Fruit fly (Drosophila melanogaster): ENCODE data around the gene CG10336.

Gene CG10336

dm6 chr2L:18676948-18677820, 12.1 kb upstream of the CG10336 start, which contains the start of the genes Mst36Fa and CG31751 (continued):
- TF ChIP-seq Rx (GFP tag; IDR thresholded peaks at IDR 0.05) (no peak), croc (GFP tag; conservative IDR thresholded peaks at IDR 0.05) (no peak), ase (GFP tag; IDR thresholded peaks at IDR 0.05) (peak; percentile 47; the same call in 1 of the 3 replicates), CG6683 (GFP tag; optimal IDR thresholded peaks at IDR 0.05) (peak; percentile 84), CG1233 (GFP tag; optimal IDR thresholded peaks at IDR 0.05) (peak; percentile 87), yki (optimal IDR thresholded peaks at IDR 0.05) (no peak), CG1603 (tag; optimal IDR thresholded peaks at IDR 0.05) (peak; percentile 53), CG11695 (GFP tag; IDR thresholded peaks at IDR 0.05) (peak; percentile 71), chinmo (GFP tag; IDR thresholded peaks at IDR 0.05; ENCODE audit: partially characterized antibody) (peak; percentile 80; the same call in 2 of the 4 replicates), CG3847 (GFP tag; IDR thresholded peaks at IDR 0.05) (peak; percentile 28; the same call in 1 of the 2 replicates), slbo (GFP tag; IDR thresholded peaks at IDR 0.05) (peak; percentile 45), CG11723 (GFP tag; optimal IDR thresholded peaks at IDR 0.05) (peak; percentile 86), CG34224 (GFP tag; IDR thresholded peaks at IDR 0.05; ENCODE audit: partially characterized antibody) (peak; percentile 34; the same call in 2 of the 3 replicates), CG10565 (GFP tag; optimal IDR thresholded peaks at IDR 0.05) (no peak), Chrac-16 (GFP tag; optimal IDR thresholded peaks at IDR 0.05) (no peak), Hr3 (GFP tag; optimal IDR thresholded peaks at IDR 0.05) (peak; percentile 52), pfk (GFP tag; optimal IDR thresholded peaks at IDR 0.05) (peak; percentile 53), row (GFP tag; IDR thresholded peaks at IDR 0.05) (peak; percentile 42; the same call in 1 of the 3 replicates), jigr1 (GFP tag; IDR thresholded peaks at IDR 0.05) (no peak), Hand (GFP tag; optimal IDR thresholded peaks at IDR 0.05) (peak; percentile 61), CG1024 (GFP tag; IDR thresholded peaks at IDR 0.05) (peak; percentile 63; the same call in 1 of the 2 replicates), CG6854 (GFP tag; optimal IDR thresholded peaks at IDR 0.05) (peak; percentile 89), CG17912 (GFP tag; optimal IDR thresholded peaks at IDR 0.05) (peak; percentile 76), CG9797 (GFP tag; optimal IDR thresholded peaks at IDR 0.05) (peak; percentile 33), CG12071 (GFP tag; optimal IDR thresholded peaks at IDR 0.05) (peak; percentile 93), Bgb (GFP tag; IDR thresholded peaks at IDR 0.05; ENCODE audit: partially characterized antibody) (no peak), ci (GFP tag; IDR thresholded peaks at IDR 0.05) (peak; percentile 83), gro (GFP tag; optimal IDR thresholded peaks at IDR 0.05) (peak; percentile 57), CG13894 (tag; optimal IDR thresholded peaks at IDR 0.05) (peak; percentile 68), CG12236 (GFP tag; optimal IDR thresholded peaks at IDR 0.05) (peak; percentile 83), ara (GFP tag; IDR thresholded peaks at IDR 0.05) (peak; percentile 19; the same call in 1 of the 2 replicates), knrl (GFP tag; IDR thresholded peaks at IDR 0.05; ENCODE audit: partially characterized antibody) (0 out of 3 replicates have a peak, but pooled peaks have one; percentile 39), Hr51 (GFP tag; optimal IDR thresholded peaks at IDR 0.05) (peak; percentile 43 to 75), CG7963 (GFP tag; IDR thresholded peaks at IDR 0.05; ENCODE audit: partially characterized antibody) (no peak), ap (GFP tag; IDR thresholded peaks at IDR 0.05) (no peak), CG4328 (GFP tag; optimal IDR thresholded peaks at IDR 0.05) (peak; percentile 84), unc-4 (GFP tag; IDR thresholded peaks at IDR 0.05; ENCODE audit: partially characterized antibody) (no peak), Xbp1 (GFP tag; optimal IDR thresholded peaks at IDR 0.05) (peak; percentile 27), CG13123 (GFP tag; optimal IDR thresholded peaks at IDR 0.05) (peak; percentile 79), Pdp1 (GFP tag; optimal IDR thresholded peaks at IDR 0.05) (peak in 1 of 2 experiments; percentile 67), CG12104 (GFP tag; optimal IDR thresholded peaks at IDR 0.05) (peak; percentile 73), CG2889 (GFP tag; IDR thresholded peaks at IDR 0.05) (no peak), fd102C (GFP tag; optimal IDR thresholded peaks at IDR 0.05) (no peak), crol (GFP tag; IDR thresholded peaks at IDR 0.05) (no peak), CG16863 (GFP tag; optimal IDR thresholded peaks at IDR 0.05) (peak; percentile 82), pnt (GFP tag; optimal IDR thresholded peaks at IDR 0.05) (peak; percentile 55), Ssrp (tag; optimal IDR thresholded peaks at IDR 0.05) (peak; percentile 9), CG10979 (tag; optimal IDR thresholded peaks at IDR 0.05) (peak; percentile 40)
